Worm (Caenorhabditis elegans): ENCODE measurements around the gene H12C20.7.

The H12C20.7 gene

DNA sequence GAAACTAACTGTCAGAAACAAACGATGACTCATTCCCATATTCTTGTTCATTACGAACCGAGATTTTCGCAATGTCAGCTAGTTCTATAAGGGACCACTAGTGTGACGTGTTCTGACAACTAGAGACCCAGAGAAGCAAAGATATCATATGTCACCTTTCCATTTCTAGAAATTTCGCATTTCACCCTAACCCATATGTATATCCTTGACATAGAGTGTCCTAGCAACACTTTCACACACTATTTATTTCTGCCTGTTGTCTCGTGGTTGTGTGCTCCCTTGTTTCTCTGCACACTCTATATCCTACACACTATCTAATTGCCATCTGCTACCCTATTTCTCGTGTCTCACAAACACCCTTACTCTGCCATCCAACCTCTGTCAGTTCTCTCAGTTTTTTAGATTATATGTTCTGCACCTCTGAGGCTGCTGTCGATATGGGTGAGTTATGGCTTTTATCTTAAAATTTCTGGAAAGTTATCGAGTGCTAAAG is 23.8 kb downstream of the H12C20.7 start, which contains the start of the genes F38B7.17 and F38B7.3 (continued):
- TF ChIP-seq unc-62 (GFP tag; optimal IDR thresholded peaks at IDR 0.05) = no peak
- TF ChIP-seq nhr-76 (tag; optimal IDR thresholded peaks at IDR 0.05) = no peak
- TF ChIP-seq nhr-12 (tag; optimal IDR thresholded peaks at IDR 0.05) = no peak
- no peak for TF ChIP-seq jun-1 (tag; optimal IDR thresholded peaks at IDR 0.05)
- TF ChIP-seq pqm-1 (tag; optimal IDR thresholded peaks at IDR 0.05) = peak; percentile 34
- TF ChIP-seq ztf-4 (tag; optimal IDR thresholded peaks at IDR 0.05) = no peak
- TF ChIP-seq ztf-11 (tag; optimal IDR thresholded peaks at IDR 0.05) = no peak
- TF ChIP-seq fkh-10 (GFP tag; optimal IDR thresholded peaks at IDR 0.05) = no peak
- TF ChIP-seq fkh-2 (tag; optimal IDR thresholded peaks at IDR 0.05) = no peak
- no peak for TF ChIP-seq nhr-237 (tag; optimal IDR thresholded peaks at IDR 0.05)
- TF ChIP-seq nhr-43 (tag; optimal IDR thresholded peaks at IDR 0.05; ENCODE audit: poor library complexity, severe bottlenecking) = peak; percentile 15
- TF ChIP-seq nhr-28 (tag; optimal IDR thresholded peaks at IDR 0.05) = no peak
- no peak for TF ChIP-seq egl-27 (tag; optimal IDR thresholded peaks at IDR 0.05)
- TF ChIP-seq ceh-9 (tag; optimal IDR thresholded peaks at IDR 0.05) = no peak
- TF ChIP-seq ceh-82 (tag; optimal IDR thresholded peaks at IDR 0.05) = no peak

DNA sequence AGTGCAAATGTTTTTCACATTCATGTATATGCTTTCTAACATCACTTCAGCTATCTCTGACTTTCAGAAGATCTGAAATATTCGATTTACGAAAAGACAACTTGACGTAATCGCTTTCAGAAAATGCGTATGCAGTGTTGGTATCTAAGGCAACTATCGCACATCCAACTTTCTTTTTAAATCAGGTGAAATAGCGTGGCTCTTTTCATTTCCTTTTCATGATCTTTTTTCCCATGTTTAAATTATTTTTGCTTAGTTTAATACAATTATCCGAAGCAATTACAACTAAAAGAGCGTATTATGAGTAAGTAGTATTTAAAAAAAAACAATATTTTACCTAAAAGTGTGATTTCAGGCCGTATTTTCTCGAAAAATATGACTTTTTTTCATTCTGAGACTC is 26.0 kb downstream of the H12C20.7 start, which contains the start of gene F38B7.11:
TSS of gene F38B7.11 (plus strand) at position 301 of the 400 bp plus-strand sequence.
- TF ChIP-seq fos-1 (tag; optimal IDR thresholded peaks at IDR 0.05) (no peak), R02D3.7 (tag; optimal IDR thresholded peaks at IDR 0.05) (no peak), ceh-9 (tag; optimal IDR thresholded peaks at IDR 0.05) (no peak), ceh-82 (tag; optimal IDR thresholded peaks at IDR 0.05) (no peak), nfya-1 (tag; optimal IDR thresholded peaks at IDR 0.05; ENCODE audit: insufficient read depth) (no peak), nhr-237 (tag; optimal IDR thresholded peaks at IDR 0.05) (no peak), unc-62 (GFP tag; optimal IDR thresholded peaks at IDR 0.05) (no peak), ama-1 (optimal IDR thresholded peaks at IDR 0.05) (no peak), mdl-1 (tag; optimal IDR thresholded peaks at IDR 0.05) (no peak), nhr-12 (tag; optimal IDR thresholded peaks at IDR 0.05) (no peak), nhr-28 (tag; optimal IDR thresholded peaks at IDR 0.05) (no peak), nhr-25 (tag; optimal IDR thresholded peaks at IDR 0.05) (no peak), mml-1 (tag; optimal IDR thresholded peaks at IDR 0.05) (no peak), fkh-2 (tag; optimal IDR thresholded peaks at IDR 0.05) (no peak), nhr-23 (tag; optimal IDR thresholded peaks at IDR 0.05) (no peak)

DNA sequence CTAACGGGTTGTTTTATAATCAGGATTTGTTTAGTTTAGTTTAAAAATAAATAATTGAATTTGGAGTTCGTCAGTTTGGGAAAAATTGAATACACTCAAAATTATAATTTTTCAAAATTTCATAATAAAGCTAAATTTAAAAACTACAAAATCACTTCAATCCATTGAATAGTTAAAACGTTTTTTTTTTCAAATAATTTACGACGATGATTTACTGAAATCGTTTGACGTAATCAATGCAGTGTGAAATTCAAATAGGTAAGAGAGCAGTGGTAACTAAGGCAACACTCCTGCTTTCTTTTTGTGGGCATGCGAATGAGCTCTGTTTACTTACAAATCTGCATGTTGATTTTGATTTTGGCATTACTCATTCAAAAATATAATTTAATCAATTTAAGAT is 27.6 kb downstream of the H12C20.7 start, which contains the start of gene F38B7.10:
TSS of gene F38B7.10 (plus strand) at position 301 of the 400 bp plus-strand sequence.
- TF ChIP-seq lsy-12 (tag; optimal IDR thresholded peaks at IDR 0.05) = no peak
- TF ChIP-seq ama-1 (optimal IDR thresholded peaks at IDR 0.05) = no peak
- TF ChIP-seq nhr-25 (tag; optimal IDR thresholded peaks at IDR 0.05) = no peak
- no peak for TF ChIP-seq aly-2 (tag; optimal IDR thresholded peaks at IDR 0.05)
- TF ChIP-seq ceh-28 (tag; optimal IDR thresholded peaks at IDR 0.05) = no peak

DNA sequence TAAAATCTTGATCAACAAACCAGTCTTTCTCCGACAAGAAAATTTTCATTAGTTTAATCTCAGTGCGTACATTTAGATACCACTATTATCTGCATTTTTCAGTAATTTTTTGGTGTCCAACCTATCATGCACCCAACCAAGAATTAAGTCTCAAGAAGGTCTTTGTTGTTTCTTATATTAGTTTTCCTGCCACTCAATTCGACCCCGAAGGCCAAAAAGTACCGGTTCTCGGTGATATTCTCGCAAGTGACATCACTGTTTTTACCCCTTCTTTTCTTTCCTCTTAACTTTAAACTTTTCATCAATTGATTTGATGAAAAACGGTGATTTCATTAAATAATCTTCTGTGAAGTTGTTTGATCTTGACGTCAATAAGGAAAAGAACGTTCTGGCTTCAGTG is 29.2 kb downstream of the H12C20.7 start, which contains the start of gene F38B7.2:
TSS of gene F38B7.2 (plus strand) at position 400 of the 400 bp plus-strand sequence.
- TF ChIP-seq ceh-9 (tag; optimal IDR thresholded peaks at IDR 0.05) = no peak
- no peak for TF ChIP-seq mml-1 (tag; optimal IDR thresholded peaks at IDR 0.05)
- TF ChIP-seq nhr-28 (tag; optimal IDR thresholded peaks at IDR 0.05) = no peak
- TF ChIP-seq elt-1 (tag; optimal IDR thresholded peaks at IDR 0.05) = peak; percentile 29
- no peak for TF ChIP-seq daf-12 (tag; optimal IDR thresholded peaks at IDR 0.05)
- TF ChIP-seq nhr-237 (tag; optimal IDR thresholded peaks at IDR 0.05) = no peak
- TF ChIP-seq aly-2 (tag; optimal IDR thresholded peaks at IDR 0.05) = no peak
- peak; percentile 72 for TF ChIP-seq nhr-23 (tag; optimal IDR thresholded peaks at IDR 0.05)
- no peak for TF ChIP-seq nhr-77 (tag; optimal IDR thresholded peaks at IDR 0.05)
- no peak for TF ChIP-seq jun-1 (tag; optimal IDR thresholded peaks at IDR 0.05)
- TF ChIP-seq R02D3.7 (tag; optimal IDR thresholded peaks at IDR 0.05) = no peak
- TF ChIP-seq lsy-12 (tag; optimal IDR thresholded peaks at IDR 0.05) = no peak
- TF ChIP-seq nfya-1 (tag; optimal IDR thresholded peaks at IDR 0.05; ENCODE audit: insufficient read depth) = peak; percentile 11
- TF ChIP-seq ceh-16 (tag; optimal IDR thresholded peaks at IDR 0.05) = no peak
- no peak for TF ChIP-seq ceh-28 (tag; optimal IDR thresholded peaks at IDR 0.05)
- TF ChIP-seq pha-4 (tag; optimal IDR thresholded peaks at IDR 0.05) = no peak
- TF ChIP-seq mdl-1 (tag; optimal IDR thresholded peaks at IDR 0.05) = no peak
- TF ChIP-seq hmg-11 (tag; optimal IDR thresholded peaks at IDR 0.05) = no peak
- no peak for TF ChIP-seq pqm-1 (tag; optimal IDR thresholded peaks at IDR 0.05)
- no peak for TF ChIP-seq elt-2 (tag; optimal IDR thresholded peaks at IDR 0.05)
- no peak for TF ChIP-seq elt-3 (tag; optimal IDR thresholded peaks at IDR 0.05)
- no peak for TF ChIP-seq ztf-11 (tag; optimal IDR thresholded peaks at IDR 0.05)
- no peak for TF ChIP-seq tbx-2 (tag; optimal IDR thresholded peaks at IDR 0.05)
- no peak for TF ChIP-seq ZK546.5 (tag; optimal IDR thresholded peaks at IDR 0.05)
- no peak for TF ChIP-seq nhr-67 (tag; optimal IDR thresholded peaks at IDR 0.05)
- no peak for TF ChIP-seq nhr-12 (tag; optimal IDR thresholded peaks at IDR 0.05)
- no peak for TF ChIP-seq egl-5 (tag; optimal IDR thresholded peaks at IDR 0.05)
- TF ChIP-seq snpc-4 (tag; optimal IDR thresholded peaks at IDR 0.05) = no peak
- TF ChIP-seq ama-1 (optimal IDR thresholded peaks at IDR 0.05) = no peak
- no peak for TF ChIP-seq lin-15B (tag; optimal IDR thresholded peaks at IDR 0.05)
- TF ChIP-seq ceh-82 (tag; optimal IDR thresholded peaks at IDR 0.05) = no peak
- no peak for TF ChIP-seq zag-1 (tag; optimal IDR thresholded peaks at IDR 0.05)
- TF ChIP-seq unc-62 (GFP tag; optimal IDR thresholded peaks at IDR 0.05) = no peak
- no peak for TF ChIP-seq ztf-4 (tag; optimal IDR thresholded peaks at IDR 0.05)
- TF ChIP-seq skn-1 (tag; optimal IDR thresholded peaks at IDR 0.05) = no peak
- TF ChIP-seq nhr-25 (tag; optimal IDR thresholded peaks at IDR 0.05) = peak; percentile 76
- no peak for TF ChIP-seq nhr-76 (tag; optimal IDR thresholded peaks at IDR 0.05)
- TF ChIP-seq lin-39 (tag; optimal IDR thresholded peaks at IDR 0.05) = no peak
- no peak for TF ChIP-seq fkh-2 (tag; optimal IDR thresholded peaks at IDR 0.05)
- TF ChIP-seq egl-27 (tag; optimal IDR thresholded peaks at IDR 0.05) = peak; percentile 28
